Worm (Caenorhabditis elegans) whole organism, L2 larva: ENCODE results near the gene C24H10.3.

Experiments used
- C34F6.9 ChIP-seq: fragments of 150-350 bp; optimal IDR thresholded peaks from 2 replicates; lab custom pipeline; 2014; ENCODE audit warnings: missing biosample characterization, missing genetic modification characterization
- F13H6.1 ChIP-seq: sonication (generic microtip); optimal IDR thresholded peaks from 2 replicates; lab custom pipeline; 2016; ENCODE audit warnings: missing genetic modification characterization, missing compliant biosample characterization
- R02D3.7 ChIP-seq: fragments of 150-350 bp; optimal IDR thresholded peaks from 2 replicates; lab custom pipeline; 2014; ENCODE audit warnings: missing biosample characterization, missing genetic modification characterization
- Y55F3AM.14 ChIP-seq: fragments of 200-800 bp; sonication (Bioruptor generic); optimal IDR thresholded peaks from 2 replicates; lab custom pipeline; 2018; ENCODE audit warnings: mild to moderate bottlenecking, missing genetic modification characterization, missing compliant biosample characterization
- alr-1 ChIP-seq: fragments of 150-350 bp; optimal IDR thresholded peaks from 2 replicates; lab custom pipeline; 2014; ENCODE audit warnings: missing biosample characterization, missing genetic modification characterization
- aly-2 ChIP-seq: fragments of 150-350 bp; optimal IDR thresholded peaks from 2 replicates; lab custom pipeline; 2014; ENCODE audit warnings: missing biosample characterization, missing genetic modification characterization
- blmp-1 ChIP-seq: sonication (generic microtip); optimal IDR thresholded peaks from 2 replicates; lab custom pipeline; 2017; ENCODE audit warnings: missing genetic modification characterization, mild to moderate bottlenecking, missing compliant biosample characterization, antibody characterized with exemption, moderate library complexity; ENCODE audit not compliant: insufficient read depth
- ceh-16 ChIP-seq: fragments of 150-350 bp; optimal IDR thresholded peaks from 2 replicates; lab custom pipeline; 2014; ENCODE audit warnings: missing biosample characterization, missing genetic modification characterization
- ceh-82 ChIP-seq: fragments of 150-350 bp; optimal IDR thresholded peaks from 2 replicates; lab custom pipeline; 2014; ENCODE audit warnings: missing biosample characterization, missing genetic modification characterization
- crh-2 ChIP-seq: sonication (generic microtip); optimal IDR thresholded peaks from 2 replicates; lab custom pipeline; 2017; ENCODE audit warnings: missing biosample characterization, missing genetic modification characterization
- dmd-4 ChIP-seq: sonication (generic microtip); optimal IDR thresholded peaks from 2 replicates; lab custom pipeline; 2017; ENCODE audit warnings: missing biosample characterization, missing genetic modification characterization
- egl-27 ChIP-seq: sonication (generic microtip); optimal IDR thresholded peaks from 3 replicates; lab custom pipeline; 2017; ENCODE audit warnings: missing biosample characterization, missing genetic modification reagents, missing genetic modification characterization
- elt-3 ChIP-seq: sonication (generic microtip); optimal IDR thresholded peaks from 2 replicates; lab custom pipeline; 2017; ENCODE audit warnings: missing biosample characterization, missing genetic modification characterization
- fos-1 ChIP-seq: fragments of 150-350 bp; optimal IDR thresholded peaks from 2 replicates; lab custom pipeline; 2014; ENCODE audit warnings: missing biosample characterization, missing genetic modification characterization
- gmeb-1 ChIP-seq: fragments of 150-350 bp; optimal IDR thresholded peaks from 2 replicates; lab custom pipeline; 2014; ENCODE audit warnings: missing biosample characterization, missing genetic modification characterization
- lin-11 ChIP-seq: fragments of 150-350 bp; sonication (generic microtip); optimal IDR thresholded peaks from 2 replicates; lab custom pipeline; 2014; ENCODE audit warnings: missing biosample characterization, missing genetic modification characterization, inconsistent platforms, mixed read lengths
- lin-13 ChIP-seq: fragments of 150-350 bp; optimal IDR thresholded peaks from 2 replicates; lab custom pipeline; 2014; ENCODE audit warnings: missing biosample characterization, missing genetic modification reagents, missing genetic modification characterization
- lin-39 ChIP-seq: fragments of 150-350 bp; optimal IDR thresholded peaks from 2 replicates; lab custom pipeline; 2014; ENCODE audit warnings: missing biosample characterization, missing genetic modification reagents, missing genetic modification characterization
- mab-5 ChIP-seq: fragments of 150-350 bp; optimal IDR thresholded peaks from 2 replicates; lab custom pipeline; 2014; ENCODE audit warnings: missing biosample characterization, missing genetic modification characterization
- mdl-1 ChIP-seq, 2 experiments: fragments of 150-350 bp in 1 of 2; sonication (generic microtip) in 1 of 2; optimal IDR thresholded peaks; 2 replicates each; lab custom pipeline; 2017; ENCODE audit warnings: missing biosample characterization in 2 of 2, missing genetic modification characterization in 2 of 2
- nhr-10 ChIP-seq: sonication (generic microtip); optimal IDR thresholded peaks from 2 replicates; lab custom pipeline; 2017; ENCODE audit warnings: missing biosample characterization, missing genetic modification characterization
- nhr-11 ChIP-seq: fragments of 150-350 bp; optimal IDR thresholded peaks from 2 replicates; lab custom pipeline; 2014; ENCODE audit warnings: missing biosample characterization, missing genetic modification characterization
- nhr-12 ChIP-seq: fragments of 150-350 bp; optimal IDR thresholded peaks from 2 replicates; lab custom pipeline; 2014; ENCODE audit warnings: missing biosample characterization, missing genetic modification characterization
- nhr-129 ChIP-seq: fragments of 150-350 bp; optimal IDR thresholded peaks from 2 replicates; lab custom pipeline; 2014; ENCODE audit warnings: missing biosample characterization, missing genetic modification characterization
- nhr-21 ChIP-seq: fragments of 150-350 bp; optimal IDR thresholded peaks from 2 replicates; lab custom pipeline; 2014; ENCODE audit warnings: missing biosample characterization, missing genetic modification characterization
- nhr-23 ChIP-seq: fragments of 150-350 bp; optimal IDR thresholded peaks from 2 replicates; lab custom pipeline; 2014; ENCODE audit warnings: missing biosample characterization, missing genetic modification reagents, missing genetic modification characterization
- nhr-25 ChIP-seq: fragments of 150-350 bp; sonication (generic microtip); optimal IDR thresholded peaks from 3 replicates; lab custom pipeline; 2014; ENCODE audit warnings: missing biosample characterization, missing genetic modification characterization
- nhr-6 ChIP-seq: fragments of 150-350 bp; optimal IDR thresholded peaks from 2 replicates; lab custom pipeline; 2014; ENCODE audit warnings: missing biosample characterization, missing genetic modification characterization
- peb-1 ChIP-seq: fragments of 150-350 bp; optimal IDR thresholded peaks from 2 replicates; lab custom pipeline; 2014; ENCODE audit warnings: missing biosample characterization, missing genetic modification characterization
- skn-1 ChIP-seq: sonication (generic microtip); optimal IDR thresholded peaks from 2 replicates; lab custom pipeline; 2017; ENCODE audit warnings: missing biosample characterization, missing genetic modification characterization
- sma-3 ChIP-seq: sonication (generic microtip); optimal IDR thresholded peaks from 2 replicates; lab custom pipeline; 2016; ENCODE audit warnings: missing genetic modification reagents, missing genetic modification characterization, missing compliant biosample characterization
- sma-9 ChIP-seq, 2 experiments: fragments of 150-350 bp in 1 of 2; sonication (generic microtip) in 1 of 2; optimal IDR thresholded peaks; 2 replicates each; lab custom pipeline; 2014 to 2016; ENCODE audit warnings: missing genetic modification characterization in 2 of 2, mild to moderate bottlenecking in 1 of 2, missing biosample characterization in 1 of 2, missing compliant biosample characterization in 1 of 2, missing genetic modification reagents in 1 of 2, moderate library complexity in 1 of 2
- unc-55 ChIP-seq: fragments of 150-350 bp; sonication (generic microtip); optimal IDR thresholded peaks from 3 replicates; lab custom pipeline; 2014; ENCODE audit warnings: missing biosample characterization, missing genetic modification reagents, missing genetic modification characterization
- unc-62 ChIP-seq: fragments of 150-350 bp; optimal IDR thresholded peaks from 2 replicates; lab custom pipeline; 2014; ENCODE audit warnings: missing biosample characterization, missing genetic modification reagents, missing genetic modification characterization
- ztf-4 ChIP-seq: fragments of 150-350 bp; optimal IDR thresholded peaks from 2 replicates; lab custom pipeline; 2014; ENCODE audit warnings: missing biosample characterization, missing genetic modification characterization

Gene C24H10.3

ce11 chrX:5060756-5061155 is at the start of gene C24H10.3:
Gene C24H10.3, plus strand, starts transcription at chrX:5061056.
- TF ChIP-seq nhr-21 (tag; lab: Kevin White, UChicago) = no peak
- TF ChIP-seq nhr-129 (tag; lab: Kevin White, UChicago) = no peak
- no peak for TF ChIP-seq ceh-82 (tag; lab: Kevin White, UChicago)
- TF ChIP-seq gmeb-1 (tag; lab: Kevin White, UChicago) = no peak
- TF ChIP-seq nhr-23 (tag; lab: Kevin White, UChicago) = no peak
- TF ChIP-seq fos-1 (tag; lab: Kevin White, UChicago) = no peak
- no peak for TF ChIP-seq crh-2 (tag; lab: Kevin White, UChicago)
- no peak for TF ChIP-seq mab-5
- no peak for TF ChIP-seq alr-1
- TF ChIP-seq unc-55 (GFP tag; lab: Kevin White, UChicago) = no peak
- TF ChIP-seq aly-2 (tag; lab: Kevin White, UChicago) = no peak
- no peak for TF ChIP-seq nhr-6 (tag; lab: Kevin White, UChicago)
- no peak for TF ChIP-seq mdl-1 (tag; optimal IDR thresholded peaks at IDR 0.05; lab: Kevin White, UChicago)

DNA sequence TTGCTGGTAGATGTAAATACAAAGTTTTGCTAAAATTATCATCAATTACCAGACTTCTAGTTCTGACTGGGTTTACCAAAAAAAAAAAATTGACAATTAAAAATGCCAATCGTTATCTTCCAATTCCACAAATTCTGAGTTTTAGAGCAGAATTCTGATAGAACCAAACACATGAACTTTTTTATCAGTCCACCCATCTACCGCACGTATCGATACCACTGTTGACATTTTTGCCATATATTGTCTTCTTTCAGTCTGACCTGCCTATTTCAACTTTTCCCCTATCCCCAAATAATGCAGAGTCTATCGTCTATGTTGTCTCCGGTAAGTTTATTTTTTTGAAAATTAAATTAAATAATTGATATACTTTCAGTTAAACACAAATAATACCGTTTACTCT is 47.0 kb upstream of the C24H10.3 start, which contains the start of gene ZC449.7:
Gene ZC449.7 (plus strand): TSS at position 249 of the 400 bp plus-strand sequence.
- TF ChIP-seq dmd-4 (tag; lab: Kevin White, UChicago) (no peak), nhr-21 (tag; lab: Kevin White, UChicago) (no peak), unc-55 (GFP tag; lab: Kevin White, UChicago) (no peak), ztf-4 (tag; lab: Kevin White, UChicago) (no peak), blmp-1 (no peak), F13H6.1 (tag; lab: Kevin White, UChicago) (no peak), lin-39 (tag; lab: Kevin White, UChicago) (no peak), lin-13 (GFP tag; lab: Kevin White, UChicago) (no peak), egl-27 (tag; lab: Kevin White, UChicago) (no peak), nhr-23 (tag; lab: Kevin White, UChicago) (no peak), fos-1 (tag; lab: Kevin White, UChicago) (no peak), aly-2 (tag; lab: Kevin White, UChicago) (no peak)

ce11 chrX:5015775-5016174 is 45.1 kb upstream of the C24H10.3 start, which contains the start of gene ZC449.8:
Gene ZC449.8, plus strand, starts transcription at chrX:5016075.
- TF ChIP-seq dmd-4 (tag; lab: Kevin White, UChicago) (no peak), lin-11 (tag; lab: Kevin White, UChicago) (no peak), nhr-10 (tag; lab: Kevin White, UChicago) (no peak), C34F6.9 (no peak), skn-1 (tag; lab: Kevin White, UChicago) (no peak), ceh-16 (tag; lab: Kevin White, UChicago) (no peak), nhr-12 (tag; lab: Kevin White, UChicago) (no peak), R02D3.7 (tag; lab: Kevin White, UChicago) (no peak), elt-3 (tag; lab: Kevin White, UChicago) (no peak), lin-13 (GFP tag; lab: Kevin White, UChicago) (no peak), mdl-1 (tag; optimal IDR thresholded peaks at IDR 0.05; lab: Kevin White, UChicago) (no peak), nhr-25 (tag; lab: Kevin White, UChicago) (no peak), Y55F3AM.14 (GFP tag; lab: Kevin White, UChicago) (no peak), nhr-129 (tag; lab: Kevin White, UChicago) (no peak), peb-1 (tag; lab: Kevin White, UChicago) (no peak), sma-9 (GFP tag; optimal IDR thresholded peaks at IDR 0.05; lab: Kevin White, UChicago) (no peak), sma-9 (tag; optimal IDR thresholded peaks at IDR 0.05; lab: Kevin White, UChicago) (no peak), egl-27 (tag; lab: Kevin White, UChicago) (no peak)

ce11 chrX:5017591-5017990 is 43.3 kb upstream of the C24H10.3 start, which contains the start of gene sek-3:
Gene sek-3, plus strand, starts transcription at chrX:5017891.
- no peak for TF ChIP-seq nhr-129 (tag; lab: Kevin White, UChicago)
- no peak for TF ChIP-seq mdl-1 (tag; optimal IDR thresholded peaks at IDR 0.05; lab: Kevin White, UChicago)
- no peak for TF ChIP-seq nhr-11 (tag; lab: Kevin White, UChicago)
- TF ChIP-seq lin-11 (tag; lab: Kevin White, UChicago) = no peak
- TF ChIP-seq aly-2 (tag; lab: Kevin White, UChicago) = no peak
- no peak for TF ChIP-seq unc-62
- no peak for TF ChIP-seq unc-55 (GFP tag; lab: Kevin White, UChicago)
- no peak for TF ChIP-seq ceh-16 (tag; lab: Kevin White, UChicago)
- no peak for TF ChIP-seq Y55F3AM.14 (GFP tag; lab: Kevin White, UChicago)
- TF ChIP-seq sma-3 (GFP tag; lab: Kevin White, UChicago) = no peak
- TF ChIP-seq elt-3 (tag; lab: Kevin White, UChicago) = no peak
